Worm (Caenorhabditis elegans) whole organism, L3 larva: ENCODE results near the gene slc-46A.

Experiments
- R02D3.7 ChIP-seq: fragments of 150-350 bp; optimal IDR thresholded peaks from 2 replicates; lab custom pipeline; 2014; ENCODE audit warnings: missing biosample characterization, missing genetic modification characterization
- aly-2 ChIP-seq: fragments of 150-350 bp; optimal IDR thresholded peaks from 2 replicates; lab custom pipeline; 2014; ENCODE audit warnings: missing biosample characterization, missing genetic modification characterization
- ceh-16 ChIP-seq: sonication (generic microtip); optimal IDR thresholded peaks from 2 replicates; lab custom pipeline; 2017; ENCODE audit warnings: missing biosample characterization, missing genetic modification characterization
- ceh-28 ChIP-seq: fragments of 150-350 bp; optimal IDR thresholded peaks from 2 replicates; lab custom pipeline; 2014; ENCODE audit warnings: missing biosample characterization, missing genetic modification reagents, missing genetic modification characterization
- ceh-9 ChIP-seq: sonication (generic microtip); optimal IDR thresholded peaks from 2 replicates; lab custom pipeline; 2018; ENCODE audit warnings: missing biosample characterization, missing genetic modification characterization
- daf-12 ChIP-seq: fragments of 150-350 bp; optimal IDR thresholded peaks from 2 replicates; lab custom pipeline; 2014; ENCODE audit warnings: missing biosample characterization, missing genetic modification reagents, missing genetic modification characterization
- egl-27 ChIP-seq: sonication (generic microtip); optimal IDR thresholded peaks from 4 replicates; lab custom pipeline; 2017; ENCODE audit warnings: missing biosample characterization, missing genetic modification reagents, missing genetic modification characterization
- egl-5 ChIP-seq: fragments of 150-350 bp; optimal IDR thresholded peaks from 2 replicates; lab custom pipeline; 2017; ENCODE audit warnings: missing biosample characterization, missing genetic modification reagents, missing genetic modification characterization, inconsistent platforms
- elt-1 ChIP-seq: fragments of 150-350 bp; optimal IDR thresholded peaks from 2 replicates; lab custom pipeline; 2014; ENCODE audit warnings: missing biosample characterization, missing genetic modification characterization
- elt-2 ChIP-seq: sonication (generic microtip); optimal IDR thresholded peaks from 2 replicates; lab custom pipeline; 2016; ENCODE audit warnings: missing genetic modification reagents, mild to moderate bottlenecking, missing genetic modification characterization, missing compliant biosample characterization
- elt-3 ChIP-seq, 3 experiments: fragments of 150-350 bp in 1 of 3; sonication (generic microtip) in 2 of 3; optimal IDR thresholded peaks; 2 replicates in 2 of 3; 4 replicates in 1 of 3; lab custom pipeline; 2014 to 2017; ENCODE audit warnings: missing biosample characterization in 3 of 3, missing genetic modification characterization in 3 of 3
- eor-1 ChIP-seq, 2 experiments: fragments of 150-350 bp; optimal IDR thresholded peaks; 2 replicates each; lab custom pipeline; 2014 to 2018; ENCODE audit warnings: missing biosample characterization in 2 of 2, missing genetic modification characterization in 2 of 2
- fkh-10 ChIP-seq: sonication (generic microtip); optimal IDR thresholded peaks from 2 replicates; lab custom pipeline; 2017; ENCODE audit warnings: missing biosample characterization, missing genetic modification reagents, missing genetic modification characterization
- fkh-2 ChIP-seq: fragments of 150-350 bp; optimal IDR thresholded peaks from 2 replicates; lab custom pipeline; 2014; ENCODE audit warnings: missing biosample characterization, missing genetic modification reagents, missing genetic modification characterization
- fos-1 ChIP-seq: fragments of 150-350 bp; optimal IDR thresholded peaks from 2 replicates; lab custom pipeline; 2014; ENCODE audit warnings: missing biosample characterization, missing genetic modification characterization
- hmg-11 ChIP-seq: sonication (generic microtip); optimal IDR thresholded peaks from 2 replicates; lab custom pipeline; 2016; ENCODE audit warnings: missing genetic modification characterization, missing compliant biosample characterization
- jun-1 ChIP-seq: fragments of 150-350 bp; optimal IDR thresholded peaks from 2 replicates; lab custom pipeline; 2014; ENCODE audit warnings: missing biosample characterization, missing genetic modification reagents, missing genetic modification characterization
- lin-15B ChIP-seq: fragments of 150-350 bp; optimal IDR thresholded peaks from 2 replicates; lab custom pipeline; 2014; ENCODE audit warnings: missing biosample characterization, missing genetic modification characterization
- lin-39 ChIP-seq: fragments of 150-350 bp; optimal IDR thresholded peaks from 2 replicates; lab custom pipeline; 2018; ENCODE audit warnings: missing biosample characterization, missing genetic modification reagents, missing genetic modification characterization
- lsy-12 ChIP-seq: sonication (generic microtip); optimal IDR thresholded peaks from 2 replicates; lab custom pipeline; 2016; ENCODE audit warnings: mild to moderate bottlenecking, missing genetic modification characterization, missing compliant biosample characterization
- nfya-1 ChIP-seq: sonication (generic microtip); optimal IDR thresholded peaks from 2 replicates; lab custom pipeline; 2017; ENCODE audit warnings: missing genetic modification characterization, mild to moderate bottlenecking, missing compliant biosample characterization, antibody characterized with exemption, moderate library complexity; ENCODE audit not compliant: insufficient read depth
- nhr-11 ChIP-seq: fragments of 150-350 bp; optimal IDR thresholded peaks from 2 replicates; lab custom pipeline; 2014; ENCODE audit warnings: missing biosample characterization, missing genetic modification characterization
- nhr-12 ChIP-seq: fragments of 150-350 bp; optimal IDR thresholded peaks from 2 replicates; lab custom pipeline; 2014; ENCODE audit warnings: missing biosample characterization, missing genetic modification characterization
- nhr-23 ChIP-seq: fragments of 150-350 bp; optimal IDR thresholded peaks from 2 replicates; lab custom pipeline; 2014; ENCODE audit warnings: missing biosample characterization, missing genetic modification reagents, missing genetic modification characterization
- nhr-25 ChIP-seq: sonication (generic microtip); optimal IDR thresholded peaks from 2 replicates; lab custom pipeline; 2017; ENCODE audit warnings: missing biosample characterization, missing genetic modification characterization
- nhr-28 ChIP-seq: fragments of 150-350 bp; optimal IDR thresholded peaks from 2 replicates; lab custom pipeline; 2014; ENCODE audit warnings: missing biosample characterization, missing genetic modification characterization
- nhr-43 ChIP-seq: sonication (generic microtip); optimal IDR thresholded peaks from 2 replicates; lab custom pipeline; 2016; ENCODE audit warnings: mild to moderate bottlenecking, missing genetic modification characterization, missing compliant biosample characterization; ENCODE audit not compliant: poor library complexity, severe bottlenecking
- nhr-76 ChIP-seq: fragments of 150-350 bp; sonication (generic microtip); optimal IDR thresholded peaks from 5 replicates; lab custom pipeline; 2014; ENCODE audit warnings: missing biosample characterization, missing genetic modification characterization
- nhr-77 ChIP-seq: fragments of 150-350 bp; optimal IDR thresholded peaks from 2 replicates; lab custom pipeline; 2014; ENCODE audit warnings: missing biosample characterization, missing genetic modification characterization
- pqm-1 ChIP-seq: fragments of 150-350 bp; optimal IDR thresholded peaks from 2 replicates; lab custom pipeline; 2017; ENCODE audit warnings: missing biosample characterization, missing genetic modification characterization, inconsistent platforms
- sea-2 ChIP-seq: fragments of 150-350 bp; sonication (generic microtip); optimal IDR thresholded peaks from 4 replicates; lab custom pipeline; 2014; ENCODE audit warnings: missing biosample characterization, missing genetic modification reagents, missing genetic modification characterization
- snpc-4 ChIP-seq: fragments of 150-350 bp; optimal IDR thresholded peaks from 2 replicates; lab custom pipeline; 2014; ENCODE audit warnings: missing biosample characterization, missing genetic modification characterization
- tbx-2 ChIP-seq: sonication (generic microtip); optimal IDR thresholded peaks from 2 replicates; lab custom pipeline; 2016; ENCODE audit warnings: mild to moderate bottlenecking, missing genetic modification characterization, missing compliant biosample characterization
- unc-39 ChIP-seq: sonication (generic microtip); optimal IDR thresholded peaks from 4 replicates; lab custom pipeline; 2017; ENCODE audit warnings: missing biosample characterization, missing genetic modification characterization
- zag-1 ChIP-seq: fragments of 150-350 bp; optimal IDR thresholded peaks from 2 replicates; lab custom pipeline; 2014; ENCODE audit warnings: missing biosample characterization, missing genetic modification characterization
- ztf-11 ChIP-seq: fragments of 150-350 bp; optimal IDR thresholded peaks from 2 replicates; lab custom pipeline; 2014; ENCODE audit warnings: missing biosample characterization, missing genetic modification characterization
- ztf-4 ChIP-seq: fragments of 150-350 bp; optimal IDR thresholded peaks from 2 replicates; lab custom pipeline; 2014; ENCODE audit warnings: missing biosample characterization, missing genetic modification characterization

Gene slc-46A

ce11 chrIV:5277752-5278151, 41.3 kb upstream of the slc-46A start, which contains the start of gene F36H12.17:
Gene F36H12.17 (minus strand): TSS chrIV:5277852.
- TF ChIP-seq egl-5 (tag; lab: Kevin White, UChicago), result no peak
- no peak for TF ChIP-seq nfya-1 (tag; lab: Kevin White, UChicago)
- no peak for TF ChIP-seq zag-1 (tag; lab: Kevin White, UChicago)
- no peak for TF ChIP-seq aly-2 (tag; lab: Kevin White, UChicago)
- no peak for TF ChIP-seq sea-2 (GFP tag; lab: Kevin White, UChicago)
- no peak for TF ChIP-seq lin-39 (tag; lab: Kevin White, UChicago)
- no peak for TF ChIP-seq ceh-16 (tag; lab: Kevin White, UChicago)
- TF ChIP-seq nhr-77, result no peak
- TF ChIP-seq egl-27 (tag; lab: Kevin White, UChicago), result no peak
- no peak for TF ChIP-seq elt-3 (tag; optimal IDR thresholded peaks at IDR 0.05; lab: Kevin White, UChicago)
- TF ChIP-seq tbx-2 (tag; lab: Kevin White, UChicago), result no peak
- no peak for TF ChIP-seq elt-2
- no peak for TF ChIP-seq ztf-4
- TF ChIP-seq lsy-12 (tag; lab: Kevin White, UChicago), result no peak
- no peak for TF ChIP-seq snpc-4 (tag; lab: Kevin White, UChicago)
- TF ChIP-seq nhr-23 (tag; lab: Kevin White, UChicago), result no peak
- TF ChIP-seq hmg-11 (tag; lab: Kevin White, UChicago), result no peak
- TF ChIP-seq fkh-10, result no peak

- no peak for TF ChIP-seq lin-39 (tag; lab: Kevin White, UChicago)
- no peak for TF ChIP-seq nhr-25
- TF ChIP-seq egl-5 (tag; lab: Kevin White, UChicago), result no peak
- TF ChIP-seq R02D3.7 (tag; lab: Kevin White, UChicago), result no peak
- no peak for TF ChIP-seq tbx-2 (tag; lab: Kevin White, UChicago)
- no peak for TF ChIP-seq nhr-76 (tag; lab: Kevin White, UChicago)
- TF ChIP-seq daf-12 (tag; lab: Kevin White, UChicago), result no peak
- no peak for TF ChIP-seq ceh-16 (tag; lab: Kevin White, UChicago)
- TF ChIP-seq lin-15B (tag; lab: Kevin White, UChicago), result no peak
- no peak for TF ChIP-seq elt-3 (tag; optimal IDR thresholded peaks at IDR 0.05; lab: Kevin White, UChicago)
These were observed 37.6 kb upstream of the slc-46A start for ce11 chrIV:5281457-5281856.

- TF ChIP-seq snpc-4 (tag; lab: Kevin White, UChicago) (no peak), nhr-12 (tag; lab: Kevin White, UChicago) (no peak), nhr-11 (no peak), ztf-4 (no peak), nhr-76 (tag; lab: Kevin White, UChicago) (no peak), lin-15B (tag; lab: Kevin White, UChicago) (no peak), elt-2 (no peak), elt-3 (tag; optimal IDR thresholded peaks at IDR 0.05; lab: Kevin White, UChicago) (no peak), daf-12 (tag; lab: Kevin White, UChicago) (no peak), pqm-1 (no peak), R02D3.7 (tag; lab: Kevin White, UChicago) (no peak), unc-39 (no peak), fkh-10 (no peak), fkh-2 (no peak)
These were observed 31.9 kb upstream of the slc-46A start for ce11 chrIV:5287190-5287589.

DNA sequence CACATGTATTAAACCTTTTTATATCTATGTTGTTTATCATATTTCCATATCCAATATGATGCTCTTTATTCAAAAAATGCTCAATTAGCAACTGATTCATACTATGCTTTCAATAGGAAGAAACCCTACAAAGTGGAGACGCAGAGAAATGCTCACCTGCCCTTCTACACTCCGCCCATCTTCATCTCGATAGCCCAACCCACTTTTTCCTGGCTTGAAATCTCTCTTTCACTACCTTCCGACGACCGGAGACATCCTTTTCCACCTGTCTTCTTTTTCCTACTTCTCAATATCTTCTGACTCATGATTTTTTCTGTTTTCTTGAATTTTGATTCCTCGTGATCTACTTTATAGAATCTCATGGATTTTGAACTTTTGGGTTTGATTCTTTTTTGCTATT, 30.1 kb upstream of the slc-46A start:
- no peak for TF ChIP-seq fos-1 (tag; lab: Kevin White, UChicago)
- TF ChIP-seq lin-15B (tag; lab: Kevin White, UChicago), result no peak
- TF ChIP-seq elt-3 (tag; optimal IDR thresholded peaks at IDR 0.05; lab: Kevin White, UChicago), result no peak
- no peak for TF ChIP-seq lin-39 (tag; lab: Kevin White, UChicago)
- TF ChIP-seq ceh-9 (tag; lab: Kevin White, UChicago), result no peak
- no peak for TF ChIP-seq fkh-2
- no peak for TF ChIP-seq jun-1 (tag; lab: Kevin White, UChicago)
- TF ChIP-seq egl-27 (tag; lab: Kevin White, UChicago), result no peak
- TF ChIP-seq nhr-28, result no peak
- no peak for TF ChIP-seq daf-12 (tag; lab: Kevin White, UChicago)
- TF ChIP-seq nhr-43, result no peak
- no peak for TF ChIP-seq elt-1 (tag; lab: Kevin White, UChicago)
- TF ChIP-seq ceh-28, result no peak
- no peak for TF ChIP-seq hmg-11 (tag; lab: Kevin White, UChicago)
- TF ChIP-seq ztf-11 (tag; lab: Kevin White, UChicago), result no peak
- no peak for TF ChIP-seq aly-2 (tag; lab: Kevin White, UChicago)
- no peak for TF ChIP-seq eor-1 (tag; optimal IDR thresholded peaks at IDR 0.05; lab: Kevin White, UChicago)
- TF ChIP-seq nhr-11, result no peak
